Fruit fly (Drosophila melanogaster) whole organism: ENCODE results near the gene Srg1.

Source experiments
- Dll ChIP-seq: fragments of >200 bp; optimal IDR thresholded peaks from 2 replicates; lab custom pipeline; 2017
- EcR ChIP-seq, 2 experiments: fragments of >200 bp; optimal IDR thresholded peaks; 2 replicates each; lab custom pipeline; 2017; ENCODE audit warnings: missing biosample characterization in 2 of 2, missing genetic modification characterization in 2 of 2, missing genetic modification reagents in 2 of 2
- pan ChIP-seq: fragments of >200 bp; optimal IDR thresholded peaks from 2 replicates; lab custom pipeline; 2017
- psq ChIP-seq: fragments of >200 bp; optimal IDR thresholded peaks from 2 replicates; lab custom pipeline; 2017
- usp ChIP-seq: fragments of >200 bp; optimal IDR thresholded peaks from 2 replicates; lab custom pipeline; 2017; ENCODE audit warnings: missing biosample characterization, missing genetic modification characterization, mixed read lengths

dm6 chr3R:24829887-24830351, 34.6 kb downstream of the Srg1 start, which contains the start of the genes Kaz and CG43273:
- TF ChIP-seq psq (lab: Kevin White, UChicago) (no peak), Dll (lab: Kevin White, UChicago) (no peak), usp (GFP tag; lab: Kevin White, UChicago) (no peak), EcR (GFP tag; optimal IDR thresholded peaks at IDR 0.05; lab: Kevin White, UChicago) (no peak), pan (lab: Kevin White, UChicago) (no peak)
